Fruit fly (Drosophila melanogaster) whole organism, prepupa: ENCODE results near the gene CG32437.
A peak's percentile ranks its signal among the peaks of the same experiment; 100 is the strongest.

ENCODE experiments used
- Blimp-1 ChIP-seq: fragments of 200-800 bp; sonication (Bioruptor generic); optimal IDR thresholded peaks from 3 replicates; lab custom pipeline; 2017; ENCODE audit warnings: missing biosample characterization, missing genetic modification characterization, mild to moderate bottlenecking, moderate library complexity, missing genetic modification reagents
- CG10631 ChIP-seq: fragments of 200-800 bp; sonication (Bioruptor generic); optimal IDR thresholded peaks from 2 replicates; lab custom pipeline; 2016; ENCODE audit warnings: missing biosample characterization, missing genetic modification characterization
- CG10669 ChIP-seq: fragments of 200-800 bp; sonication (Bioruptor generic); optimal IDR thresholded peaks from 3 replicates; lab custom pipeline; 2018; ENCODE audit warnings: missing biosample characterization, mild to moderate bottlenecking, missing genetic modification characterization, moderate library complexity
- CG11294 ChIP-seq: fragments of 200-800 bp; sonication (Bioruptor generic); IDR thresholded peaks from 2 replicates; pipeline ENCODE4 v1.3.6; 2022; ENCODE audit warnings: missing biosample characterization, missing genetic modification characterization
- CG11902 ChIP-seq: fragments of 200-800 bp; sonication (Bioruptor generic); optimal IDR thresholded peaks from 3 replicates; lab custom pipeline; 2016; ENCODE audit warnings: missing biosample characterization, missing genetic modification characterization
- CG31627 ChIP-seq: fragments of 200-800 bp; sonication (Bioruptor generic); optimal IDR thresholded peaks from 3 replicates; lab custom pipeline; 2016; ENCODE audit warnings: missing biosample characterization, missing genetic modification characterization
- CG34406 ChIP-seq: fragments of 200-800 bp; sonication (Bioruptor generic); optimal IDR thresholded peaks from 3 replicates; lab custom pipeline; 2016; ENCODE audit warnings: missing biosample characterization, missing genetic modification characterization
- CG3919 ChIP-seq: fragments of 200-800 bp; sonication (Bioruptor generic); optimal IDR thresholded peaks from 3 replicates; lab custom pipeline; 2016; ENCODE audit warnings: missing biosample characterization, missing genetic modification characterization
- CG6276 ChIP-seq: fragments of 200-800 bp; sonication (Bioruptor generic); optimal IDR thresholded peaks from 2 replicates; lab custom pipeline; 2017; ENCODE audit warnings: missing biosample characterization, mild to moderate bottlenecking, missing genetic modification characterization
- CG6854 ChIP-seq: fragments of 200-800 bp; sonication (Bioruptor generic); optimal IDR thresholded peaks from 2 replicates; lab custom pipeline; 2017; ENCODE audit warnings: missing biosample characterization, mild to moderate bottlenecking, missing genetic modification characterization
- CG8319 ChIP-seq: fragments of 200-800 bp; sonication (Bioruptor generic); optimal IDR thresholded peaks from 3 replicates; lab custom pipeline; 2016; ENCODE audit warnings: missing biosample characterization, missing genetic modification characterization
- CG8632 ChIP-seq: fragments of 200-800 bp; sonication (Bioruptor generic); optimal IDR thresholded peaks from 3 replicates; lab custom pipeline; 2016; ENCODE audit warnings: missing biosample characterization, missing genetic modification characterization
- CG9139 ChIP-seq: fragments of 200-800 bp; sonication (Bioruptor generic); optimal IDR thresholded peaks from 3 replicates; lab custom pipeline; 2017; ENCODE audit warnings: missing biosample characterization, mild to moderate bottlenecking, missing genetic modification characterization
- Eip78C ChIP-seq: fragments of 200-800 bp; sonication (Bioruptor generic); peaks from one replicate; lab custom pipeline; 2016; ENCODE audit warnings: missing biosample characterization, missing genetic modification characterization
- Eip93F ChIP-seq: fragments of 200-800 bp; sonication (Bioruptor generic); optimal IDR thresholded peaks from 2 replicates; lab custom pipeline; 2016; ENCODE audit warnings: missing biosample characterization, mild to moderate bottlenecking, missing genetic modification characterization
- Ets21C ChIP-seq: fragments of 200-800 bp; sonication (Bioruptor generic); optimal IDR thresholded peaks from 3 replicates; lab custom pipeline; 2016; ENCODE audit warnings: missing biosample characterization, missing genetic modification characterization
- Gug ChIP-seq: fragments of 200-800 bp; sonication (Bioruptor generic); IDR thresholded peaks from 2 replicates; pipeline ENCODE4 v1.3.6; 2022; ENCODE audit warnings: missing biosample characterization, missing genetic modification characterization
- Hr38 ChIP-seq: sonication (Bioruptor generic); optimal IDR thresholded peaks from 2 replicates; lab custom pipeline; 2016; ENCODE audit warnings: missing biosample characterization, missing genetic modification characterization
- Hr39 ChIP-seq: fragments of 200-800 bp; sonication (Bioruptor generic); optimal IDR thresholded peaks from 2 replicates; lab custom pipeline; 2016; ENCODE audit warnings: missing biosample characterization, missing genetic modification characterization
- Lpt ChIP-seq: fragments of 200-800 bp; sonication (Bioruptor generic); optimal IDR thresholded peaks from 3 replicates; lab custom pipeline; 2016; ENCODE audit warnings: missing biosample characterization, missing genetic modification characterization
- Met ChIP-seq: fragments of 200-800 bp; sonication (Bioruptor generic); optimal IDR thresholded peaks from 3 replicates; lab custom pipeline; 2016; ENCODE audit warnings: missing biosample characterization, missing genetic modification characterization
- Smox ChIP-seq: fragments of 200-800 bp; sonication (Bioruptor generic); optimal IDR thresholded peaks from 3 replicates; lab custom pipeline; 2016; ENCODE audit warnings: missing biosample characterization, missing genetic modification characterization
- Sox102F ChIP-seq: fragments of 200-800 bp; sonication (Bioruptor generic); optimal IDR thresholded peaks from 2 replicates; lab custom pipeline; 2016; ENCODE audit warnings: missing biosample characterization, mild to moderate bottlenecking, missing genetic modification characterization
- achi ChIP-seq: fragments of 200-800 bp; sonication (Bioruptor generic); optimal IDR thresholded peaks from 3 replicates; lab custom pipeline; 2016; ENCODE audit warnings: missing biosample characterization, missing genetic modification characterization
- dac ChIP-seq: fragments of 200-800 bp; sonication (Bioruptor generic); optimal IDR thresholded peaks from 2 replicates; lab custom pipeline; 2017; ENCODE audit warnings: missing biosample characterization, mild to moderate bottlenecking, missing genetic modification characterization
- dsx ChIP-seq: fragments of 200-800 bp; optimal IDR thresholded peaks from 3 replicates; lab custom pipeline; 2019; ENCODE audit warnings: missing biosample characterization, mild to moderate bottlenecking, missing genetic modification characterization, moderate library complexity; ENCODE audit not compliant: poor library complexity, severe bottlenecking
- eg ChIP-seq: fragments of 200-800 bp; sonication (Bioruptor generic); IDR thresholded peaks from 3 replicates; pipeline ENCODE4 v1.3.6; 2022; ENCODE audit warnings: missing biosample characterization, missing genetic modification characterization
- esn ChIP-seq: fragments of 200-800 bp; sonication (Bioruptor generic); optimal IDR thresholded peaks from 2 replicates; lab custom pipeline; 2016; ENCODE audit warnings: missing biosample characterization, mild to moderate bottlenecking, missing genetic modification characterization, moderate library complexity
- fd59A ChIP-seq: fragments of 200-800 bp; sonication (Bioruptor generic); optimal IDR thresholded peaks from 2 replicates; lab custom pipeline; 2017; ENCODE audit warnings: missing biosample characterization, mild to moderate bottlenecking, missing genetic modification characterization, missing genetic modification reagents
- fd85E ChIP-seq: fragments of 200-800 bp; sonication (Bioruptor generic); optimal IDR thresholded peaks from 3 replicates; lab custom pipeline; 2016; ENCODE audit warnings: missing biosample characterization, missing genetic modification characterization
- fkh ChIP-seq: fragments of 200-800 bp; sonication (Bioruptor generic); optimal IDR thresholded peaks from 3 replicates; lab custom pipeline; 2017; ENCODE audit warnings: missing biosample characterization, mild to moderate bottlenecking, missing genetic modification characterization, moderate library complexity
- lz ChIP-seq: fragments of 200-800 bp; sonication (Bioruptor generic); optimal IDR thresholded peaks from 3 replicates; lab custom pipeline; 2016; ENCODE audit warnings: missing biosample characterization, missing genetic modification characterization
- salr ChIP-seq, 2 experiments: fragments of 200-800 bp; sonication (Bioruptor generic); optimal IDR thresholded peaks; 3 replicates each; lab custom pipeline; 2016 to 2018; ENCODE audit warnings: missing biosample characterization in 2 of 2, missing genetic modification characterization in 2 of 2, mild to moderate bottlenecking in 1 of 2
- spab ChIP-seq: fragments of 200-800 bp; sonication (Bioruptor generic); optimal IDR thresholded peaks from 2 replicates; lab custom pipeline; 2017; ENCODE audit warnings: missing biosample characterization, mild to moderate bottlenecking, missing genetic modification characterization, missing genetic modification reagents
- ss ChIP-seq, 2 experiments: fragments of 200-800 bp; sonication (Bioruptor generic); optimal IDR thresholded peaks; 2 replicates in 1 of 2; 3 replicates in 1 of 2; lab custom pipeline; 2017 to 2018; ENCODE audit warnings: mild to moderate bottlenecking in 2 of 2, missing biosample characterization in 2 of 2, missing genetic modification characterization in 2 of 2, moderate library complexity in 1 of 2
- svp ChIP-seq: fragments of 200-800 bp; sonication (Bioruptor generic); peaks from one replicate; lab custom pipeline; 2016; ENCODE audit warnings: missing biosample characterization, missing genetic modification characterization
- topi ChIP-seq: fragments of 200-800 bp; sonication (Bioruptor generic); optimal IDR thresholded peaks from 3 replicates; lab custom pipeline; 2016; ENCODE audit warnings: missing biosample characterization, missing genetic modification characterization
- vri ChIP-seq: fragments of 200-800 bp; sonication (Bioruptor generic); optimal IDR thresholded peaks from 3 replicates; lab custom pipeline; 2016; ENCODE audit warnings: missing biosample characterization, mild to moderate bottlenecking, missing genetic modification characterization

The CG32437 gene

dm6 chr3L:21386917-21387316, 29.4 kb downstream of the CG32437 start:
- no peak for TF ChIP-seq CG9139 (GFP tag; lab: Kevin White, UChicago)
- no peak for TF ChIP-seq salr (GFP tag; optimal IDR thresholded peaks at IDR 0.05; lab: Kevin White, UChicago)
- no peak for TF ChIP-seq Gug (GFP tag; lab: Robert Waterston, UW)
- peak; percentile 56 for TF ChIP-seq fkh (GFP tag; lab: Kevin White, UChicago)
- no peak for TF ChIP-seq dac (GFP tag; lab: Kevin White, UChicago)
- TF ChIP-seq Ets21C (GFP tag; lab: Kevin White, UChicago): no peak

dm6 chr3L:21388824-21389223, 31.3 kb downstream of the CG32437 start:
- TF ChIP-seq Eip93F (GFP tag; lab: Kevin White, UChicago) (no peak), salr (GFP tag; optimal IDR thresholded peaks at IDR 0.05; lab: Kevin White, UChicago) (no peak), fd59A (GFP tag; lab: Kevin White, UChicago) (no peak)

dm6 chr3L:21389758-21390157, 32.3 kb downstream of the CG32437 start:
- TF ChIP-seq esn (GFP tag; lab: Kevin White, UChicago) (peak; percentile 0), CG34406 (GFP tag; lab: Kevin White, UChicago) (peak; percentile 2), Met (GFP tag; lab: Kevin White, UChicago) (peak; percentile 24), CG31627 (peak; percentile 1), dsx (GFP tag; lab: Kevin White, UChicago) (no peak), spab (GFP tag; lab: Kevin White, UChicago) (no peak), svp (GFP tag; lab: Kevin White, UChicago) (peak; percentile 58), CG9139 (GFP tag; lab: Kevin White, UChicago) (no peak), lz (GFP tag; lab: Kevin White, UChicago) (no peak), Sox102F (GFP tag; lab: Kevin White, UChicago) (peak; percentile 45), CG10669 (GFP tag; lab: Kevin White, UChicago) (no peak), eg (no peak), Eip78C (GFP tag; lab: Kevin White, UChicago) (peak; percentile 26), Hr39 (GFP tag; lab: Kevin White, UChicago) (peak; percentile 20), Ets21C (GFP tag; lab: Kevin White, UChicago) (no peak), CG11294 (GFP tag; lab: Robert Waterston, UW) (no peak)

- TF ChIP-seq CG6854 (GFP tag; lab: Kevin White, UChicago): no peak
- no peak for TF ChIP-seq lz (GFP tag; lab: Kevin White, UChicago)
- TF ChIP-seq topi (GFP tag; lab: Kevin White, UChicago): no peak
- TF ChIP-seq Blimp-1 (GFP tag; lab: Kevin White, UChicago): no peak
- TF ChIP-seq CG8319: no peak
- no peak for TF ChIP-seq achi
- TF ChIP-seq Hr38 (GFP tag; lab: Kevin White, UChicago): no peak
- no peak for TF ChIP-seq Lpt (GFP tag; lab: Kevin White, UChicago)
- TF ChIP-seq vri (GFP tag; lab: Kevin White, UChicago): no peak
- TF ChIP-seq Smox (GFP tag; lab: Kevin White, UChicago): no peak
- no peak for TF ChIP-seq CG11294 (GFP tag; lab: Robert Waterston, UW)
- no peak for TF ChIP-seq Eip93F (GFP tag; lab: Kevin White, UChicago)
These were observed 32.9 kb downstream of the CG32437 start for dm6 chr3L:21390431-21390830.

dm6 chr3L:21398156-21398555, 40.7 kb downstream of the CG32437 start:
- TF ChIP-seq CG11294 (GFP tag; lab: Robert Waterston, UW): no peak
- no peak for TF ChIP-seq CG8632 (GFP tag; lab: Kevin White, UChicago)
- no peak for TF ChIP-seq ss (GFP tag; optimal IDR thresholded peaks at IDR 0.05; lab: Kevin White, UChicago)
- TF ChIP-seq CG6276 (GFP tag; lab: Kevin White, UChicago): no peak
- TF ChIP-seq fd85E (GFP tag; lab: Kevin White, UChicago): no peak
- no peak for TF ChIP-seq CG10631
- TF ChIP-seq vri (GFP tag; lab: Kevin White, UChicago): no peak
- TF ChIP-seq CG3919 (GFP tag; lab: Kevin White, UChicago): no peak
- no peak for TF ChIP-seq CG11902 (GFP tag; lab: Kevin White, UChicago)
- TF ChIP-seq, all 60 proteins: peak for 0
